Worm (Caenorhabditis elegans) whole organism, L3 larva: Measurements from ENCODE around the gene clec-143.

ENCODE experiments used
- ZK546.5 ChIP-seq: sonication (generic microtip); optimal IDR thresholded peaks from 2 replicates; lab custom pipeline; 2017; ENCODE audit warnings: missing biosample characterization, missing genetic modification characterization
- ceh-82 ChIP-seq: fragments of 150-350 bp; optimal IDR thresholded peaks from 2 replicates; lab custom pipeline; 2014; ENCODE audit warnings: missing biosample characterization, missing genetic modification characterization
- ceh-9 ChIP-seq: sonication (generic microtip); optimal IDR thresholded peaks from 2 replicates; lab custom pipeline; 2018; ENCODE audit warnings: missing biosample characterization, missing genetic modification characterization
- daf-12 ChIP-seq: fragments of 150-350 bp; optimal IDR thresholded peaks from 2 replicates; lab custom pipeline; 2014; ENCODE audit warnings: missing biosample characterization, missing genetic modification reagents, missing genetic modification characterization
- egl-27 ChIP-seq: sonication (generic microtip); optimal IDR thresholded peaks from 4 replicates; lab custom pipeline; 2017; ENCODE audit warnings: missing biosample characterization, missing genetic modification reagents, missing genetic modification characterization
- elt-1 ChIP-seq: fragments of 150-350 bp; optimal IDR thresholded peaks from 2 replicates; lab custom pipeline; 2014; ENCODE audit warnings: missing biosample characterization, missing genetic modification characterization
- elt-2 ChIP-seq: sonication (generic microtip); optimal IDR thresholded peaks from 2 replicates; lab custom pipeline; 2016; ENCODE audit warnings: missing genetic modification reagents, mild to moderate bottlenecking, missing genetic modification characterization, missing compliant biosample characterization
- elt-3 ChIP-seq, 3 experiments: fragments of 150-350 bp in 1 of 3; sonication (generic microtip) in 2 of 3; optimal IDR thresholded peaks; 2 replicates in 2 of 3; 4 replicates in 1 of 3; lab custom pipeline; 2014 to 2017; ENCODE audit warnings: missing biosample characterization in 3 of 3, missing genetic modification characterization in 3 of 3
- eor-1 ChIP-seq, 2 experiments: fragments of 150-350 bp; optimal IDR thresholded peaks; 2 replicates each; lab custom pipeline; 2014 to 2018; ENCODE audit warnings: missing biosample characterization in 2 of 2, missing genetic modification characterization in 2 of 2
- fkh-2 ChIP-seq: fragments of 150-350 bp; optimal IDR thresholded peaks from 2 replicates; lab custom pipeline; 2014; ENCODE audit warnings: missing biosample characterization, missing genetic modification reagents, missing genetic modification characterization
- fos-1 ChIP-seq: fragments of 150-350 bp; optimal IDR thresholded peaks from 2 replicates; lab custom pipeline; 2014; ENCODE audit warnings: missing biosample characterization, missing genetic modification characterization
- jun-1 ChIP-seq: fragments of 150-350 bp; optimal IDR thresholded peaks from 2 replicates; lab custom pipeline; 2014; ENCODE audit warnings: missing biosample characterization, missing genetic modification reagents, missing genetic modification characterization
- lin-39 ChIP-seq: fragments of 150-350 bp; optimal IDR thresholded peaks from 2 replicates; lab custom pipeline; 2018; ENCODE audit warnings: missing biosample characterization, missing genetic modification reagents, missing genetic modification characterization
- mdl-1 ChIP-seq: fragments of 150-350 bp; optimal IDR thresholded peaks from 2 replicates; lab custom pipeline; 2014; ENCODE audit warnings: missing biosample characterization, missing genetic modification characterization
- nfya-1 ChIP-seq: sonication (generic microtip); optimal IDR thresholded peaks from 2 replicates; lab custom pipeline; 2017; ENCODE audit warnings: missing genetic modification characterization, mild to moderate bottlenecking, missing compliant biosample characterization, antibody characterized with exemption, moderate library complexity; ENCODE audit not compliant: insufficient read depth
- nhr-11 ChIP-seq: fragments of 150-350 bp; optimal IDR thresholded peaks from 2 replicates; lab custom pipeline; 2014; ENCODE audit warnings: missing biosample characterization, missing genetic modification characterization
- nhr-12 ChIP-seq: fragments of 150-350 bp; optimal IDR thresholded peaks from 2 replicates; lab custom pipeline; 2014; ENCODE audit warnings: missing biosample characterization, missing genetic modification characterization
- nhr-23 ChIP-seq: fragments of 150-350 bp; optimal IDR thresholded peaks from 2 replicates; lab custom pipeline; 2014; ENCODE audit warnings: missing biosample characterization, missing genetic modification reagents, missing genetic modification characterization
- nhr-237 ChIP-seq: fragments of 150-350 bp; optimal IDR thresholded peaks from 2 replicates; lab custom pipeline; 2014; ENCODE audit warnings: missing biosample characterization, missing genetic modification characterization
- nhr-25 ChIP-seq: sonication (generic microtip); optimal IDR thresholded peaks from 2 replicates; lab custom pipeline; 2017; ENCODE audit warnings: missing biosample characterization, missing genetic modification characterization
- nhr-28 ChIP-seq: fragments of 150-350 bp; optimal IDR thresholded peaks from 2 replicates; lab custom pipeline; 2014; ENCODE audit warnings: missing biosample characterization, missing genetic modification characterization
- nhr-67 ChIP-seq: fragments of 150-350 bp; optimal IDR thresholded peaks from 2 replicates; lab custom pipeline; 2014; ENCODE audit warnings: missing biosample characterization, missing genetic modification characterization
- nhr-77 ChIP-seq: fragments of 150-350 bp; optimal IDR thresholded peaks from 2 replicates; lab custom pipeline; 2014; ENCODE audit warnings: missing biosample characterization, missing genetic modification characterization
- pha-4 ChIP-seq: fragments of 150-350 bp; optimal IDR thresholded peaks from 2 replicates; lab custom pipeline; 2014; ENCODE audit warnings: missing biosample characterization, missing genetic modification reagents, missing genetic modification characterization
- pqm-1 ChIP-seq: fragments of 150-350 bp; optimal IDR thresholded peaks from 2 replicates; lab custom pipeline; 2017; ENCODE audit warnings: missing biosample characterization, missing genetic modification characterization, inconsistent platforms
- sea-2 ChIP-seq: fragments of 150-350 bp; sonication (generic microtip); optimal IDR thresholded peaks from 4 replicates; lab custom pipeline; 2014; ENCODE audit warnings: missing biosample characterization, missing genetic modification reagents, missing genetic modification characterization
- skn-1 ChIP-seq: fragments of 150-350 bp; optimal IDR thresholded peaks from 2 replicates; lab custom pipeline; 2014; ENCODE audit warnings: missing biosample characterization, missing genetic modification characterization
- snpc-4 ChIP-seq: fragments of 150-350 bp; optimal IDR thresholded peaks from 2 replicates; lab custom pipeline; 2014; ENCODE audit warnings: missing biosample characterization, missing genetic modification characterization
- tbx-2 ChIP-seq: sonication (generic microtip); optimal IDR thresholded peaks from 2 replicates; lab custom pipeline; 2016; ENCODE audit warnings: mild to moderate bottlenecking, missing genetic modification characterization, missing compliant biosample characterization
- unc-62 ChIP-seq: fragments of 150-350 bp; sonication (generic microtip); optimal IDR thresholded peaks from 4 replicates; lab custom pipeline; 2014; ENCODE audit warnings: missing biosample characterization, missing genetic modification reagents, missing genetic modification characterization
- ztf-4 ChIP-seq: fragments of 150-350 bp; optimal IDR thresholded peaks from 2 replicates; lab custom pipeline; 2014; ENCODE audit warnings: missing biosample characterization, missing genetic modification characterization

The clec-143 gene

DNA sequence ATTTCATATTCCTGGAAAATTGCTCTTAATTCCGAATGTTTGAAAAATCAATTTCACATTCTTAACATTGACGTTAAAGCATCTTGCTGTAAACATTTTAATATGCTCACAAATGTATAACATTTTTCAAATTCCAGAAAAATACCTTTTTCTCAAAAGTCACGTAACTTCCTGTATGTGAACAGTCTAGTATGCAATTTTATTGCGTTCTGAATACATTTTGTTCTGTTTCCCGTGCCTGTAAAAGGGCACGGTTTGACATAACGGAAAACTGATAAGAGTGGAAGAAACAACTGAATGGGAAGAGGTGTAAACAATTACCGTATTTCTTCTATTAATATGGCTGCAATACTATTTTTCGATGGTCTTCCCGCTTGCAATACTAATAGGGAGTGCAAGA is 12.8 kb upstream of the clec-143 start:
- TF ChIP-seq elt-2: peak; percentile 67
- TF ChIP-seq pqm-1 (tag; lab: Kevin White, UChicago): peak; percentile 48
- no peak for TF ChIP-seq daf-12 (tag; lab: Kevin White, UChicago)

DNA sequence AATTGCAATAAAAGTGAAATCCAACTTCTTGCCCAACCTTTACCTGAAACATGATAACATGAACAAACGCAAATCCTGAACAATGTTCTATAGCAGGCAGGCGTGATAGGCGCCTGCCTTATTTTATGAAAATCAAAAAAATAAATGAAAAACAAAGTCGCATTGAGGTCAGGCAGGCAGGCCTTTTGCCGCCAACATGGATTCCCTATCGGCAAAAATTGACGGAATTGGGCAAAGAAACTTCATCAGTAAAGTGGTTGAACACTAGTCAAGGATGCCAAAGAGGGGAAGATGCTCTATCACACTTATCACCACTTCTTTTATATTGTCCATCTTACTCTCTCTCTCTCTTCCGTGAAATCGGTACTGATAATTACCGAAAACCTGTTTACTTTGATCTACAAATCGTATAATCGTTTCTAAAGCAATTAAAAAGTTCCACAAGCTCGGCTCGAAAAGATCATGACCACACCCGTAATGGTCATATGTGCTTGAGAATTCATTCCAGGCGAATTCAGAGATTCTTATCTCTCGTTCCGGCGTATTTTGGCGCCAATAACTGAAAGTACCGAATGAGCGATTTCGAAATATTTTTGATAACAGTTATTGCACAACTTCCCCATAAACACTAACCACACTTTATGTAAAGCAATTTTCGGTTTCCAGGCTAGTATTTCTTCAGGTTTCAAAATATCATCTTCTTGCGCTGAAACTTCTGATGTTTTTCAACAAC is 11.9 kb upstream of the clec-143 start, which contains the start of the genes clec-60 and ZK666.11:
Gene clec-60, minus strand, starts transcription at position 51 of the 733 bp plus-strand sequence.
Gene ZK666.11, plus strand, starts transcription at position 699 of the 733 bp plus-strand sequence.
- no peak for TF ChIP-seq fos-1 (tag; lab: Kevin White, UChicago)
- peak; percentile 36 for TF ChIP-seq pqm-1 (tag; lab: Kevin White, UChicago)
- TF ChIP-seq jun-1 (tag; lab: Kevin White, UChicago): peak; percentile 7
- peak; percentile 57 for TF ChIP-seq elt-2
- no peak for TF ChIP-seq nhr-67 (tag; lab: Kevin White, UChicago)
- TF ChIP-seq skn-1 (tag; lab: Kevin White, UChicago): no peak
- TF ChIP-seq eor-1 (tag; optimal IDR thresholded peaks at IDR 0.05; lab: Kevin White, UChicago): no peak

- no peak for TF ChIP-seq fkh-2
- no peak for TF ChIP-seq ZK546.5 (tag; lab: Kevin White, UChicago)
- TF ChIP-seq nhr-11 (tag; lab: Kevin White, UChicago): no peak
- no peak for TF ChIP-seq unc-62 (GFP tag; lab: Kevin White, UChicago)
- TF ChIP-seq nhr-77: no peak
- TF ChIP-seq nhr-237 (tag; lab: Kevin White, UChicago): no peak
- no peak for TF ChIP-seq elt-3 (tag; optimal IDR thresholded peaks at IDR 0.05; lab: Kevin White, UChicago)
- TF ChIP-seq snpc-4 (tag; lab: Kevin White, UChicago): no peak
- no peak for TF ChIP-seq nfya-1 (tag; lab: Kevin White, UChicago)
- no peak for TF ChIP-seq nhr-23 (tag; lab: Kevin White, UChicago)
- no peak for TF ChIP-seq nhr-28 (tag; lab: Kevin White, UChicago)
- no peak for TF ChIP-seq lin-39
- no peak for TF ChIP-seq egl-27
- TF ChIP-seq ceh-9: no peak
- no peak for TF ChIP-seq pqm-1 (tag; lab: Kevin White, UChicago)
- no peak for TF ChIP-seq nhr-67 (tag; lab: Kevin White, UChicago)
- TF ChIP-seq ztf-4: no peak
- TF ChIP-seq ceh-82: no peak
- TF ChIP-seq sea-2: no peak
Measured at ce11 chrII:10480043-10480442, 9.9 kb upstream of the clec-143 start.

DNA sequence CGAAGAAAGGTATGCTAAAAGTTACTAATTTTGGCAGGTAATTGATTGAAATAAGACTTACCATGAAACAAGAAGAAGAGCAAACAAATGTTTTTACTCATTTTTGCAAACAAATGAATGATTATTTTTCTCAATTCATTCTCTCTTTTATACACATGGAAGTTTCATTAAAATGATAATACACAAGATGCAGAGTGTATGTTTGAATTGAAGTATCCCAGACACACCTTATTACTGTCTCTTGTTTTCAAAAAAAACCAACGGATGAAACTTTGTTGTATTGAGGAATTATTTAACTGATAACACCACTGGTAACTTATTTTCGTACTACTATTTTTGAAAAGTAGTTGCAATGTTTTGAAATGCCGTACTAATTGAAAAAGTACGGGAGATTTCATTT is 9.3 kb upstream of the clec-143 start, which contains the start of gene clec-59:
Gene clec-59, minus strand, starts transcription at position 101 of the 400 bp plus-strand sequence.
- TF ChIP-seq pha-4 (tag; lab: Kevin White, UChicago) (no peak), fos-1 (tag; lab: Kevin White, UChicago) (no peak), nhr-25 (no peak), ceh-9 (no peak), egl-27 (no peak), mdl-1 (tag; lab: Kevin White, UChicago) (no peak), nhr-237 (tag; lab: Kevin White, UChicago) (no peak), elt-3 (tag; optimal IDR thresholded peaks at IDR 0.05; lab: Kevin White, UChicago) (no peak), eor-1 (tag; optimal IDR thresholded peaks at IDR 0.05; lab: Kevin White, UChicago) (no peak), elt-1 (tag; lab: Kevin White, UChicago) (no peak), tbx-2 (no peak)

DNA sequence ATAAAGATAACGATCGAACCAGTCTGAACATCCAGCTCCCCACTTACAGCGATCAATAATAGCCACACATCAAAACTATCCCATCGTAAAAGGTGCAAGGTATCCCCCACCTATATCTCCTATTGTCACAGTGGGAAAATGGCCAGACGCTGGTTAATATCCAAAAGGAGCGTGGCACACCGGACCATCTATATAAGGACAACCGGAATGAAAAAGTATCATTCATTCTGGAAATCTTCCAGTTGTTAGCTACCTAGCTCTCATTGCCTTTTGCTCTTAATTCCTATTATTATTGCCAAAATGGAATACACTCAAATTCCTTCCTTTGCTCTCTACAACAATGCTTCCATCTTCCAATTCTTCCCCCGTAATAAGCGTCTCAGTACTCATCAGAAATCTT is 6.9 kb upstream of the clec-143 start, which contains the start of gene ZK666.4:
Gene ZK666.4, plus strand, starts transcription at position 301 of the 400 bp plus-strand sequence.
- no peak for TF ChIP-seq fkh-2

DNA sequence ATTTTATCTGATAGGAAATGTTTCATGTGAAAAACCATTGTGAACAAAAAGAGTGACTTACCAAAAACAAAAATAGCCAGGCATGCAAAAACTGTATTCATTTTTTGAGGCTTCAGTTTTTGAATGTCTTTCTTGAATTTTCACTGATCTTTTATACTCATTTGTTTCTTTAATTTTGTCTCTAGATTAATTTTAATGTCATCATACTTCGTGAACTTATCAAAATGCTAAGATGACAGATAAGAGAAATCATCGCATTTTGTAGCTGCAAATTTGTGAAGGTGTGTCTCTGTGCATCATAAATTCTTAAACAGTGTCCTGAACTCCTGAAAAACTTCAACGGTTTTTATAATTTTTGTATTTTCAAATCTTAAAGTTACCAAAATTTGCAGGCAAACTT is 5.9 kb upstream of the clec-143 start, which contains the start of gene clec-58:
Gene clec-58, minus strand, starts transcription at position 101 of the 400 bp plus-strand sequence.
- TF ChIP-seq nhr-12 (tag; lab: Kevin White, UChicago) (no peak), eor-1 (tag; optimal IDR thresholded peaks at IDR 0.05; lab: Kevin White, UChicago) (no peak), daf-12 (tag; lab: Kevin White, UChicago) (no peak), snpc-4 (tag; lab: Kevin White, UChicago) (no peak), pha-4 (tag; lab: Kevin White, UChicago) (no peak)
- TF ChIP-seq, all 47 proteins: peak for 0
